Fruit fly (Drosophila melanogaster): ENCODE measurements around the gene CG34426.

Gene CG34426

dm6 chr3L:8834886-8835285, 32.6 kb downstream of the CG34426 start (continued):
- TF ChIP-seq Med (GFP tag), result peak; percentile 75
- TF ChIP-seq CG2712 (tag; optimal IDR thresholded peaks at IDR 0.05), result peak; percentile 33
- no peak for TF ChIP-seq salm (tag; optimal IDR thresholded peaks at IDR 0.05)
- TF ChIP-seq tx (GFP tag; optimal IDR thresholded peaks at IDR 0.05), result no peak
- TF ChIP-seq CG17912 (GFP tag; optimal IDR thresholded peaks at IDR 0.05), result peak; percentile 33
- no peak for TF ChIP-seq corto (GFP tag; optimal IDR thresholded peaks at IDR 0.05)
- 0 out of 3 replicates have a peak, but pooled peaks have one; percentile 10 for TF ChIP-seq CG7357 (GFP tag; IDR thresholded peaks at IDR 0.05)
- peak; percentile 26 for TF ChIP-seq nerfin-1 (tag; optimal IDR thresholded peaks at IDR 0.05)
- TF ChIP-seq CG9817 (tag; optimal IDR thresholded peaks at IDR 0.05), result no peak
- peak; percentile 28 for TF ChIP-seq bab2 (GFP tag; optimal IDR thresholded peaks at IDR 0.05)
- no peak for TF ChIP-seq MESR4 (GFP tag; optimal IDR thresholded peaks at IDR 0.05)
- no peak for TF ChIP-seq Sox102F (GFP tag; optimal IDR thresholded peaks at IDR 0.05)
- peak; percentile 14 for TF ChIP-seq lab (GFP tag; optimal IDR thresholded peaks at IDR 0.05)
- TF ChIP-seq CG1024 (GFP tag; IDR thresholded peaks at IDR 0.05), result no peak
- TF ChIP-seq Asciz (GFP tag; optimal IDR thresholded peaks at IDR 0.05), result peak; percentile 65
- peak; percentile 38 for TF ChIP-seq Camta (GFP tag; optimal IDR thresholded peaks at IDR 0.05)
- TF ChIP-seq CG15514 (GFP tag; optimal IDR thresholded peaks at IDR 0.05), result peak; percentile 2

- TF ChIP-seq sima (GFP tag; optimal IDR thresholded peaks at IDR 0.05) (no peak), dan (GFP tag; IDR thresholded peaks at IDR 0.05) (no peak), CG17385 (GFP tag; optimal IDR thresholded peaks at IDR 0.05) (no peak), CG11085 (GFP tag; IDR thresholded peaks at IDR 0.05) (no peak), jumu (GFP tag; optimal IDR thresholded peaks at IDR 0.05) (no peak), CG6272 (GFP tag; IDR thresholded peaks at IDR 0.05) (no peak), Rx (GFP tag; IDR thresholded peaks at IDR 0.05) (no peak), CG4404 (GFP tag; IDR thresholded peaks at IDR 0.05) (no peak), oc (tag; optimal IDR thresholded peaks at IDR 0.05) (peak; percentile 76), Awh (GFP tag; IDR thresholded peaks at IDR 0.05) (no peak), chinmo (GFP tag; IDR thresholded peaks at IDR 0.05; ENCODE audit: partially characterized antibody) (peak; percentile 69; the same call in 2 of the 4 replicates), CG12391 (tag; optimal IDR thresholded peaks at IDR 0.05) (no peak), CG12659 (GFP tag; optimal IDR thresholded peaks at IDR 0.05) (no peak), sug (tag; optimal IDR thresholded peaks at IDR 0.05) (no peak), klu (GFP tag; IDR thresholded peaks at IDR 0.05) (no peak), CG7372 (GFP tag; IDR thresholded peaks at IDR 0.05) (no peak), CG4617 (GFP tag; optimal IDR thresholded peaks at IDR 0.05; ENCODE audit: borderline replicate concordance) (no peak), pnt (GFP tag; optimal IDR thresholded peaks at IDR 0.05) (no peak), CG43689 (GFP tag; IDR thresholded peaks at IDR 0.05) (no peak), Dp (GFP tag; optimal IDR thresholded peaks at IDR 0.05) (no peak), gsb (GFP tag; IDR thresholded peaks at IDR 0.05) (no peak), rib (GFP tag; IDR thresholded peaks at IDR 0.05) (no peak), CG16813 (GFP tag; IDR thresholded peaks at IDR 0.05; ENCODE audit: partially characterized antibody) (no peak), vvl (GFP tag; IDR thresholded peaks at IDR 0.05) (0 out of 2 replicates have a peak, but pooled peaks have one; percentile 20)
These were observed 33.2 kb downstream of the CG34426 start for dm6 chr3L:8835441-8835840.

Measured in whole organism, embryonic.